Comparison of ENCODE assay signal across 2 fruit fly cellular contexts in the genomic region with DNA sequence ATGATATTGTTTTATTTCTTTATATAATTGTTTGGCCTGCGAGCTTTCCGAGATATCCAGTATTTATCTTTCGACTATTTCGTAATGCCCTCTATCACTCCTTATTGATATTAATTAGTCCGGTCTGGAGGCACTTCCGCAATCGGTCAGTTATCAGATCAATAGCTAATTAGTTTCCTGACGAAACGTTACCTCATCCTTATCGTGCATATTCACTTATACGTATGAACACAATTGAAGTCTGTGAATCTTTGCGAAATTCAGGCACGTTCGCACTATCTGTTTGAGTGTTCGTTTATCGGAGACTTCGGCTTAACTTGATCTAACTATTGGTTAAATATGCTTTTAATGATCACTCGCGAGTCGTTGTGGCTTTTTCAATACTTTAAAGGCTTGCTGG.
TF ChIP-seq lines count a peak whose summit lies in the region.

No protein-coding gene starts in this region.

- TF ChIP-seq CTCF in whole organism, embryonic (GFP tag; optimal IDR thresholded peaks at IDR 0.05; lab: Kevin White, UChicago) = no peak

TF ChIP-seq in whole organism, adult, 20 proteins besides CTCF, POLR2A, EP300 and RAD21:
- TF ChIP-seq CG7101 (tag; optimal IDR thresholded peaks at IDR 0.05; lab: Kevin White, UChicago) = no peak
- peak; percentile 67 for TF ChIP-seq kay (GFP tag; lab: Kevin White, UChicago; ENCODE audit: borderline replicate concordance)

TF ChIP-seq in whole organism, embryonic, 481 proteins besides CTCF, POLR2A, EP300 and RAD21:
- no peak for TF ChIP-seq CG6272 (GFP tag; IDR thresholded peaks at IDR 0.05; lab: Robert Waterston, UW)
- TF ChIP-seq exex (tag; optimal IDR thresholded peaks at IDR 0.05; lab: Kevin White, UChicago) = peak; percentile 74
- peak; percentile 55 for TF ChIP-seq mirr (GFP tag; optimal IDR thresholded peaks at IDR 0.05; lab: Kevin White, UChicago)
- no peak for TF ChIP-seq D (optimal IDR thresholded peaks at IDR 0.05; lab: Kevin White, UChicago)
- TF ChIP-seq D (GFP tag; optimal IDR thresholded peaks at IDR 0.05; lab: Kevin White, UChicago) = no peak
- no peak for TF ChIP-seq gcm (GFP tag; optimal IDR thresholded peaks at IDR 0.05; lab: Kevin White, UChicago)
- TF ChIP-seq Pdp1 (GFP tag; optimal IDR thresholded peaks at IDR 0.05; lab: Kevin White, UChicago) = peak in 1 of 2 experiments; percentile 60
- no peak for TF ChIP-seq CG17912 (GFP tag; optimal IDR thresholded peaks at IDR 0.05; lab: Kevin White, UChicago)
TF ChIP-seq in whole organism, embryonic: peak in this region for 3.

Comparison
In these comparisons a context has a peak if more than half of its experiments do, and no peak if none do; other contexts are left out.
1. Of the 1 proteins assayed by ChIP-seq in both whole organism, embryonic and whole organism, adult: peak only in whole organism, embryonic: none; only in whole organism, adult: kay; in both: none; in neither: 0.